Worm (Caenorhabditis elegans) whole organism, late embryonic: ENCODE results near the gene fip-2.

Experiments
- C08G9.2 ChIP-seq: sonication (generic microtip); optimal IDR thresholded peaks from 2 replicates; lab custom pipeline; 2016; ENCODE audit warnings: mild to moderate bottlenecking, missing genetic modification characterization, moderate library complexity, missing compliant biosample characterization
- C38D4.7 ChIP-seq: fragments of 200-800 bp; sonication (Bioruptor generic); optimal IDR thresholded peaks from 2 replicates; lab custom pipeline; 2018; ENCODE audit warnings: mild to moderate bottlenecking, missing genetic modification characterization, moderate library complexity, missing compliant biosample characterization
- F13H6.1 ChIP-seq: sonication (generic microtip); optimal IDR thresholded peaks from 2 replicates; lab custom pipeline; 2016; ENCODE audit warnings: missing genetic modification characterization, missing compliant biosample characterization
- T23F11.4 ChIP-seq: fragments of 200-800 bp; sonication (Bioruptor generic); optimal IDR thresholded peaks from 2 replicates; lab custom pipeline; 2018; ENCODE audit warnings: mild to moderate bottlenecking, missing genetic modification characterization, missing compliant biosample characterization
- ahr-1 ChIP-seq: sonication (generic microtip); optimal IDR thresholded peaks from 2 replicates; lab custom pipeline; 2016; ENCODE audit warnings: missing genetic modification characterization, missing compliant biosample characterization
- ama-1 ChIP-seq: fragments of 150-350 bp; optimal IDR thresholded peaks from 2 replicates; lab custom pipeline; 2014
- ceh-18 ChIP-seq: sonication (generic microtip); optimal IDR thresholded peaks from 2 replicates; lab custom pipeline; 2016; ENCODE audit warnings: missing genetic modification characterization, missing compliant biosample characterization
- ceh-19 ChIP-seq: fragments of 200-800 bp; sonication (Bioruptor generic); optimal IDR thresholded peaks from 2 replicates; lab custom pipeline; 2018; ENCODE audit warnings: mild to moderate bottlenecking, missing genetic modification characterization, missing compliant biosample characterization
- ceh-22 ChIP-seq: sonication (generic microtip); optimal IDR thresholded peaks from 2 replicates; lab custom pipeline; 2017; ENCODE audit warnings: missing biosample characterization, missing genetic modification characterization
- ceh-30 ChIP-seq: fragments of 150-350 bp; optimal IDR thresholded peaks from 2 replicates; lab custom pipeline; 2014; ENCODE audit warnings: missing biosample characterization, missing genetic modification characterization
- ceh-31 ChIP-seq: sonication (generic microtip); optimal IDR thresholded peaks from 2 replicates; lab custom pipeline; 2016; ENCODE audit warnings: missing genetic modification characterization, missing compliant biosample characterization
- ceh-34 ChIP-seq: sonication (generic microtip); optimal IDR thresholded peaks from 2 replicates; lab custom pipeline; 2016; ENCODE audit warnings: mild to moderate bottlenecking, missing genetic modification characterization, missing compliant biosample characterization
- ceh-45 ChIP-seq: fragments of 200-800 bp; sonication (Bioruptor generic); IDR thresholded peaks from 2 replicates; pipeline ENCODE4 v1.3.6; 2022; ENCODE audit warnings: missing genetic modification reagents, missing genetic modification characterization, missing compliant biosample characterization
- ceh-48 ChIP-seq: sonication (generic microtip); optimal IDR thresholded peaks from 2 replicates; lab custom pipeline; 2016; ENCODE audit warnings: missing genetic modification characterization, inconsistent platforms, missing compliant biosample characterization
- ceh-6 ChIP-seq: fragments of 200-800 bp; sonication (Bioruptor generic); optimal IDR thresholded peaks from 2 replicates; lab custom pipeline; 2018; ENCODE audit warnings: mild to moderate bottlenecking, missing genetic modification characterization, missing compliant biosample characterization
- ceh-9 ChIP-seq: sonication (generic microtip); optimal IDR thresholded peaks from 2 replicates; lab custom pipeline; 2016; ENCODE audit warnings: mild to moderate bottlenecking, missing genetic modification characterization, inconsistent platforms, missing compliant biosample characterization
- che-1 ChIP-seq: sonication (generic microtip); optimal IDR thresholded peaks from 2 replicates; lab custom pipeline; 2016; ENCODE audit warnings: mild to moderate bottlenecking, missing genetic modification characterization, missing compliant biosample characterization
- dmd-4 ChIP-seq: sonication (generic microtip); optimal IDR thresholded peaks from 2 replicates; lab custom pipeline; 2016; ENCODE audit warnings: borderline replicate concordance, missing genetic modification characterization, missing compliant biosample characterization
- ets-4 ChIP-seq: sonication (generic microtip); optimal IDR thresholded peaks from 2 replicates; lab custom pipeline; 2016; ENCODE audit warnings: missing genetic modification characterization, missing compliant biosample characterization
- hlh-13 ChIP-seq: fragments of 200-800 bp; sonication (Bioruptor generic); optimal IDR thresholded peaks from 2 replicates; lab custom pipeline; 2018; ENCODE audit warnings: mild to moderate bottlenecking, missing genetic modification characterization, missing compliant biosample characterization
- hlh-6 ChIP-seq: sonication (generic microtip); optimal IDR thresholded peaks from 2 replicates; lab custom pipeline; 2016; ENCODE audit warnings: missing genotype, missing genetic modification characterization, missing compliant biosample characterization
- hlh-8 ChIP-seq: sonication (generic microtip); optimal IDR thresholded peaks from 2 replicates; lab custom pipeline; 2016; ENCODE audit warnings: missing genotype, missing genetic modification characterization, missing compliant biosample characterization
- lim-6 ChIP-seq: sonication (generic microtip); optimal IDR thresholded peaks from 2 replicates; lab custom pipeline; 2016; ENCODE audit warnings: missing genetic modification characterization, missing compliant biosample characterization
- lin-11 ChIP-seq: fragments of 200-800 bp; sonication (Bioruptor generic); optimal IDR thresholded peaks from 2 replicates; lab custom pipeline; 2018; ENCODE audit warnings: mild to moderate bottlenecking, missing genetic modification characterization, missing compliant biosample characterization
- madf-2 ChIP-seq: sonication (generic microtip); optimal IDR thresholded peaks from 2 replicates; lab custom pipeline; 2017; ENCODE audit warnings: missing genetic modification characterization, missing compliant biosample characterization
- mec-3 ChIP-seq: sonication (generic microtip); optimal IDR thresholded peaks from 2 replicates; lab custom pipeline; 2016; ENCODE audit warnings: borderline replicate concordance, missing genetic modification characterization, missing compliant biosample characterization
- nhr-232 ChIP-seq: sonication (generic microtip); optimal IDR thresholded peaks from 2 replicates; lab custom pipeline; 2016; ENCODE audit warnings: missing genetic modification characterization, missing compliant biosample characterization
- npax-4 ChIP-seq: sonication (generic microtip); optimal IDR thresholded peaks from 2 replicates; lab custom pipeline; 2016; ENCODE audit warnings: missing genetic modification characterization, missing compliant biosample characterization
- pha-4 ChIP-seq: fragments of 150-350 bp; optimal IDR thresholded peaks from 2 replicates; lab custom pipeline; 2018; ENCODE audit warnings: missing biosample characterization, missing genetic modification reagents, missing genetic modification characterization
- pros-1 ChIP-seq: fragments of 150-350 bp; optimal IDR thresholded peaks from 2 replicates; lab custom pipeline; 2014; ENCODE audit warnings: missing biosample characterization, missing genetic modification reagents, missing genetic modification characterization
- ref-2 ChIP-seq: sonication (generic microtip); optimal IDR thresholded peaks from 2 replicates; lab custom pipeline; 2016; ENCODE audit warnings: missing genetic modification characterization, missing compliant biosample characterization
- rnt-1 ChIP-seq: sonication (generic microtip); optimal IDR thresholded peaks from 2 replicates; lab custom pipeline; 2016; ENCODE audit warnings: missing genetic modification characterization, missing compliant biosample characterization
- sox-4 ChIP-seq: sonication (generic microtip); optimal IDR thresholded peaks from 2 replicates; lab custom pipeline; 2017; ENCODE audit warnings: mild to moderate bottlenecking, missing genetic modification characterization, inconsistent platforms, missing compliant biosample characterization
- syd-9 ChIP-seq: sonication (generic microtip); optimal IDR thresholded peaks from 2 replicates; lab custom pipeline; 2016; ENCODE audit warnings: mild to moderate bottlenecking, missing genetic modification characterization, moderate library complexity, missing compliant biosample characterization
- tbx-2 ChIP-seq: sonication (generic microtip); optimal IDR thresholded peaks from 2 replicates; lab custom pipeline; 2016; ENCODE audit warnings: missing genetic modification characterization, missing compliant biosample characterization
- tbx-7 ChIP-seq: sonication (generic microtip); optimal IDR thresholded peaks from 2 replicates; lab custom pipeline; 2016; ENCODE audit warnings: missing genotype, missing genetic modification characterization, missing compliant biosample characterization
- ttx-3 ChIP-seq: sonication (generic microtip); optimal IDR thresholded peaks from 2 replicates; lab custom pipeline; 2016; ENCODE audit warnings: missing genetic modification reagents, missing genetic modification characterization, missing compliant biosample characterization
- unc-3 ChIP-seq, 2 experiments: fragments of 200-800 bp in 1 of 2; sonication (Bioruptor generic) in 1 of 2; sonication (generic microtip) in 1 of 2; conservative IDR thresholded peaks in 1 of 2; optimal IDR thresholded peaks in 1 of 2; 2 replicates each; pipeline versions ENCODE4 v1.3.6 to Lab custom; 2016 to 2022; ENCODE audit warnings: missing compliant biosample characterization in 2 of 2, missing genetic modification characterization in 2 of 2, missing genetic modification reagents in 1 of 2
- unc-55 ChIP-seq: sonication (generic microtip); optimal IDR thresholded peaks from 2 replicates; lab custom pipeline; 2017; ENCODE audit warnings: missing biosample characterization, missing genetic modification reagents, missing genetic modification characterization
- unc-86 ChIP-seq: sonication (generic microtip); optimal IDR thresholded peaks from 2 replicates; lab custom pipeline; 2016; ENCODE audit warnings: missing genetic modification characterization, missing compliant biosample characterization
- zip-5 ChIP-seq: sonication (generic microtip); optimal IDR thresholded peaks from 2 replicates; lab custom pipeline; 2016; ENCODE audit warnings: missing genetic modification characterization, missing compliant biosample characterization
- ztf-16 ChIP-seq: sonication (generic microtip); optimal IDR thresholded peaks from 2 replicates; lab custom pipeline; 2017; ENCODE audit warnings: missing genetic modification characterization, missing compliant biosample characterization

fip-2 gene

ce11 chrV:9067678-9068077 is at the start of gene fip-2:
TSS of gene fip-2 (plus strand) at chrV:9067978.
- TF ChIP-seq ttx-3 (tag; lab: Kevin White, UChicago) (no peak), pros-1 (tag; lab: Kevin White, UChicago) (no peak)

ce11 chrV:9018871-9019270 is 48.9 kb upstream of the fip-2 start:
- TF ChIP-seq C08G9.2 (tag; lab: Kevin White, UChicago) (no peak), ahr-1 (tag; lab: Kevin White, UChicago) (no peak), tbx-2 (tag; lab: Kevin White, UChicago) (no peak), rnt-1 (tag; lab: Kevin White, UChicago) (no peak), ceh-22 (tag; lab: Kevin White, UChicago) (no peak), pros-1 (tag; lab: Kevin White, UChicago) (no peak), syd-9 (no peak), ceh-30 (no peak), lin-11 (tag; lab: Kevin White, UChicago) (no peak)
- TF ChIP-seq, all 69 proteins: peak for 0

ce11 chrV:9022078-9022477 is 45.7 kb upstream of the fip-2 start, which contains the start of gene oac-41:
TSS of gene oac-41 (minus strand) at chrV:9022178.
- TF ChIP-seq ceh-45 (GFP tag; lab: Robert Waterston, UW) (no peak), sox-4 (tag; lab: Kevin White, UChicago) (no peak), ceh-6 (GFP tag; lab: Kevin White, UChicago) (no peak), F13H6.1 (tag; lab: Kevin White, UChicago) (no peak), ceh-19 (GFP tag; lab: Kevin White, UChicago) (no peak), rnt-1 (tag; lab: Kevin White, UChicago) (no peak), tbx-7 (no peak), che-1 (no peak), ama-1 (lab: Kevin White, UChicago) (no peak), unc-86 (no peak), ceh-18 (no peak), C08G9.2 (tag; lab: Kevin White, UChicago) (no peak), lim-6 (tag; lab: Kevin White, UChicago) (no peak), ceh-48 (tag; lab: Kevin White, UChicago) (no peak), dmd-4 (tag; lab: Kevin White, UChicago) (no peak)

- TF ChIP-seq ceh-6 (GFP tag; lab: Kevin White, UChicago) (no peak), hlh-6 (tag; lab: Kevin White, UChicago) (no peak), syd-9 (no peak), ets-4 (tag; lab: Kevin White, UChicago) (no peak), ceh-31 (no peak), ceh-9 (tag; lab: Kevin White, UChicago) (no peak), unc-3 (GFP tag; conservative IDR thresholded peaks at IDR 0.05; lab: Robert Waterston, UW) (no peak), unc-3 (tag; optimal IDR thresholded peaks at IDR 0.05; lab: Kevin White, UChicago) (no peak), tbx-2 (tag; lab: Kevin White, UChicago) (no peak), unc-55 (no peak), ref-2 (tag; lab: Kevin White, UChicago) (no peak), hlh-8 (tag; lab: Kevin White, UChicago) (no peak), tbx-7 (no peak), nhr-232 (no peak), zip-5 (tag; lab: Kevin White, UChicago) (no peak), mec-3 (tag; lab: Kevin White, UChicago) (no peak), ceh-30 (no peak)
Measured at ce11 chrV:9024713-9025112, 43.1 kb upstream of the fip-2 start, which contains the start of gene bus-1. TSS of gene bus-1 (minus strand) at chrV:9024813.

ce11 chrV:9030248-9030647 is 37.5 kb upstream of the fip-2 start, which contains the start of gene C25E10.5:
TSS of gene C25E10.5 (plus strand) at chrV:9030548.
- TF ChIP-seq hlh-13 (GFP tag; lab: Kevin White, UChicago), result no peak
- TF ChIP-seq C08G9.2 (tag; lab: Kevin White, UChicago), result no peak
- TF ChIP-seq ceh-19 (GFP tag; lab: Kevin White, UChicago), result no peak
- no peak for TF ChIP-seq rnt-1 (tag; lab: Kevin White, UChicago)
- no peak for TF ChIP-seq ceh-34 (tag; lab: Kevin White, UChicago)
- no peak for TF ChIP-seq pha-4 (tag; lab: Kevin White, UChicago)
- TF ChIP-seq ztf-16 (tag; lab: Kevin White, UChicago), result no peak
- no peak for TF ChIP-seq T23F11.4
- no peak for TF ChIP-seq ceh-30
- no peak for TF ChIP-seq madf-2
- TF ChIP-seq C38D4.7, result no peak
- no peak for TF ChIP-seq npax-4 (tag; lab: Kevin White, UChicago)
- no peak for TF ChIP-seq ceh-31
